Worm (Caenorhabditis elegans): Measurements from ENCODE around the gene ugt-29.

DNA sequence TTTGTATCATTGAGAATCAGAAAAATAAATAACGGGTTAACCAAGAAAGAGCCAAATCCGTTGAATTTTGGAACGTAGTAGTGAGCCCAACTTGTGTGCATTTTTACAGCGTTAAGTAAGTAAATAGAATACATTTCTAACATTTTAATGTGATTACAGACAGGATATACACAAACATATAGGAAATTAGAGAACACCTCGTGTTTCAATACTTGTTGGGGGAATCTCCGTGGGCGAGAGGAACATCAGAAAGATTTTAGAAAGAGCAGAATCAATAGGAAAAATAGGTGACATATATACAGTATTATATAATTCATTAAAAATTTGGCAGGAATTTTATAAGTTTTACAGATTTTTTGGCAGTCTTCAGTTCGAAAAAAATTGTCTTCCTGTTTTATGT is 39.4 kb upstream of the ugt-29 start, which contains the start of gene srj-24:
- TF ChIP-seq pqm-1 (tag; optimal IDR thresholded peaks at IDR 0.05) (no peak), C38D4.7 (GFP tag; optimal IDR thresholded peaks at IDR 0.05) (no peak), pha-2 (tag; optimal IDR thresholded peaks at IDR 0.05) (no peak)
